Fruit fly (Drosophila melanogaster): ENCODE measurements around the gene CG1628.

dm6 chrX:10573554-10573953 is 29.0 kb downstream of the CG1628 start:
- TF ChIP-seq Blimp-1 (GFP tag; optimal IDR thresholded peaks at IDR 0.05): no peak
- peak; percentile 81 for TF ChIP-seq CG6163 (GFP tag; IDR thresholded peaks at IDR 0.05)
- TF ChIP-seq vri (GFP tag; optimal IDR thresholded peaks at IDR 0.05): no peak
